Fruit fly (Drosophila melanogaster) whole organism: ENCODE results near the gene kst.

Experiments used
- CG8478 ChIP-seq: fragments of >200 bp; optimal IDR thresholded peaks from 2 replicates; lab custom pipeline; 2018; ENCODE audit warnings: inconsistent platforms
- EcR ChIP-seq, 2 experiments: fragments of >200 bp; optimal IDR thresholded peaks; 2 replicates each; lab custom pipeline; 2017; ENCODE audit warnings: missing biosample characterization in 2 of 2, missing genetic modification characterization in 2 of 2, missing genetic modification reagents in 2 of 2
- pan ChIP-seq: fragments of >200 bp; optimal IDR thresholded peaks from 2 replicates; lab custom pipeline; 2017
- psq ChIP-seq: fragments of >200 bp; optimal IDR thresholded peaks from 2 replicates; lab custom pipeline; 2017
- usp ChIP-seq: fragments of >200 bp; optimal IDR thresholded peaks from 2 replicates; lab custom pipeline; 2017; ENCODE audit warnings: missing biosample characterization, missing genetic modification characterization, mixed read lengths

DNA sequence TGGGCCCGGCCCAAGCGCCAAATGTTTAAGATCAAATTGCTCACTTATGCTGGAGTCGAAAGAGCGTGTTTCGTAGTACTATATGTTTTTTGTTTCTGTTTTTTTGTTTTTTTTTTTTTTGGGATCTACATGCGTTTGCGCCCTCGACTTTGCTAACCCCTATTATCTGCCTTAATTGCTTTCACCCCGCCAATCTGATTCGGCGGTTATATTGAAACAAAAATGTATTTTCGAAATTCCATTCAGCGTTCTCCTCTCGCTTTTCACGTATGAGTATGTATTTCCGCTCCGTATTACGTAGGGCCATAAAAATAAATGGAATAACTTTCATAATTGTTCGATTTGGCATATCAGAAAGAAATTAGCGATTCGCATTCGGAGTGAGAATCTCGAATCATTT, 68.9 kb downstream of the kst start:
- TF ChIP-seq pan (lab: Kevin White, UChicago) (no peak), usp (no peak), CG8478 (lab: Kevin White, UChicago) (no peak), psq (lab: Kevin White, UChicago) (no peak), EcR (GFP tag; optimal IDR thresholded peaks at IDR 0.05; lab: Kevin White, UChicago) (no peak)
